Fruit fly (Drosophila melanogaster): ENCODE data around the gene wg.
A peak's percentile ranks its signal among the peaks of the same experiment; 100 is the strongest.

The wg gene

dm6 chr2L:7293475-7294332, 13.3 kb upstream of the wg start:
- TF ChIP-seq CG14655 (GFP tag; optimal IDR thresholded peaks at IDR 0.05) (peak; percentile 9), CG34367 (tag; optimal IDR thresholded peaks at IDR 0.05) (no peak), CG15710 (tag; optimal IDR thresholded peaks at IDR 0.05) (no peak), CG8301 (tag; optimal IDR thresholded peaks at IDR 0.05) (no peak), CG32121 (GFP tag; IDR thresholded peaks at IDR 0.05) (no peak), Snoo (tag; optimal IDR thresholded peaks at IDR 0.05) (no peak), Pif1B (GFP tag; optimal IDR thresholded peaks at IDR 0.05) (no peak), D1 (tag; optimal IDR thresholded peaks at IDR 0.05) (no peak), CG9948 (tag; optimal IDR thresholded peaks at IDR 0.05) (peak; percentile 4), CG8159 (tag; optimal IDR thresholded peaks at IDR 0.05) (peak; percentile 30), gl (tag; optimal IDR thresholded peaks at IDR 0.05) (no peak)

- TF ChIP-seq CG15710 (tag; optimal IDR thresholded peaks at IDR 0.05): peak; percentile 37
- no peak for TF ChIP-seq CG10348 (GFP tag; IDR thresholded peaks at IDR 0.05)
- TF ChIP-seq Ets98B (GFP tag; IDR thresholded peaks at IDR 0.05): no peak; the same call in 1 of the 2 replicates
- peak; percentile 54 for TF ChIP-seq CG8159 (tag; optimal IDR thresholded peaks at IDR 0.05)
- TF ChIP-seq CG14655 (GFP tag; optimal IDR thresholded peaks at IDR 0.05): peak; percentile 38
- TF ChIP-seq CG17806 (tag; optimal IDR thresholded peaks at IDR 0.05): peak; percentile 49
- peak; percentile 14 for TF ChIP-seq CG9948 (tag; optimal IDR thresholded peaks at IDR 0.05)
- TF ChIP-seq CG32121 (GFP tag; IDR thresholded peaks at IDR 0.05): no peak
- no peak for TF ChIP-seq CG12605 (GFP tag; IDR thresholded peaks at IDR 0.05)
- TF ChIP-seq CG34367 (tag; optimal IDR thresholded peaks at IDR 0.05): peak; percentile 53
- no peak for TF ChIP-seq Pif1B (GFP tag; optimal IDR thresholded peaks at IDR 0.05)
- no peak for TF ChIP-seq D1 (tag; optimal IDR thresholded peaks at IDR 0.05)
- no peak for TF ChIP-seq gl (tag; optimal IDR thresholded peaks at IDR 0.05)
- no peak for TF ChIP-seq CG13204 (GFP tag; optimal IDR thresholded peaks at IDR 0.05)
- TF ChIP-seq CG8301 (tag; optimal IDR thresholded peaks at IDR 0.05): no peak
- no peak for TF ChIP-seq CG4496 (GFP tag; IDR thresholded peaks at IDR 0.05)
- no peak for TF ChIP-seq fd96Ca (GFP tag; IDR thresholded peaks at IDR 0.05)
- TF ChIP-seq EcR (GFP tag; optimal IDR thresholded peaks at IDR 0.05): no peak
- no peak for TF ChIP-seq Snoo (tag; optimal IDR thresholded peaks at IDR 0.05)
- 0 out of 2 replicates have a peak, but pooled peaks have one; percentile 6 for TF ChIP-seq rn (GFP tag; IDR thresholded peaks at IDR 0.05)
- TF ChIP-seq Pif1A (GFP tag; optimal IDR thresholded peaks at IDR 0.05): no peak
Measured at dm6 chr2L:7294964-7295363, 12.0 kb upstream of the wg start.

dm6 chr2L:7295924-7296323, 11.0 kb upstream of the wg start:
- TF ChIP-seq CG14655 (GFP tag; optimal IDR thresholded peaks at IDR 0.05): peak; percentile 78
- peak; percentile 42 for TF ChIP-seq CG8159 (tag; optimal IDR thresholded peaks at IDR 0.05)
- TF ChIP-seq CG15710 (tag; optimal IDR thresholded peaks at IDR 0.05): peak; percentile 51
- TF ChIP-seq CG17806 (tag; optimal IDR thresholded peaks at IDR 0.05): peak; percentile 42
- no peak for TF ChIP-seq EcR (GFP tag; optimal IDR thresholded peaks at IDR 0.05)
- TF ChIP-seq Snoo (tag; optimal IDR thresholded peaks at IDR 0.05): peak; percentile 47
- TF ChIP-seq CG8301 (tag; optimal IDR thresholded peaks at IDR 0.05): peak; percentile 69
- peak; percentile 20; the same call in 1 of the 2 replicates for TF ChIP-seq Ets98B (GFP tag; IDR thresholded peaks at IDR 0.05)
- TF ChIP-seq CG32121 (GFP tag; IDR thresholded peaks at IDR 0.05): peak; percentile 49
- TF ChIP-seq CG4496 (GFP tag; IDR thresholded peaks at IDR 0.05): no peak
- TF ChIP-seq Pif1B (GFP tag; optimal IDR thresholded peaks at IDR 0.05): peak; percentile 47
- peak; percentile 61 for TF ChIP-seq CG9948 (tag; optimal IDR thresholded peaks at IDR 0.05)
- TF ChIP-seq Pif1A (GFP tag; optimal IDR thresholded peaks at IDR 0.05): peak; percentile 44
- TF ChIP-seq D1 (tag; optimal IDR thresholded peaks at IDR 0.05): no peak
- peak; percentile 29 for TF ChIP-seq CG34367 (tag; optimal IDR thresholded peaks at IDR 0.05)
- no peak for TF ChIP-seq CG12605 (GFP tag; IDR thresholded peaks at IDR 0.05)

DNA sequence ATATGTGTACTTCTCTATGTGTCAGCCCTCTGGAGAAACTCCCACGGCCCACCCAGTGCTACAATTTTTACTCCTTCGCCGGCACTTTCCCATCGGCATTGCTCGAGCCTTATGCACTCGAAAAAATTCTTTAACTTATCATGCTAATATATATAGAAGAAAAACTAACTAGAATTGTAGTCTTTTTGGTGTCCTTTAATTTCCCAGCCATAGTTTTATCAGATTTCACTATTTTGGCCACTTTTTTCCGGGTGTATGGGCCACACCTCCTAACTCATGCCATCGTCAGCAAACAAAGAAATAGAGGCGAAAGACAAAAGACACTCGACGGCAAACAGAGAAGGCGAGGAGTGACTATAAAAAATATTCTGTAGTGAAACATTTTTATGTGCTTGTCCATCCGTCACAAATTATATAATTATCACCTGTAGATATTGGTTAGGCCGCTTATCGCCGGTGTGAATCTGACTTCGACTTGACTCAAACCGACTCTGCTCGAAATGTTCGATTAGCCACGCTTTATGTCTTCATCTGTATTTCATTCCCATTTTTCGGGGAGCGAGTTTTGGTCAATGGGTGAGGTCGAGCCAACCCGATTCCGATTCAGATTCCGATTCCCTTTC, 8.1 kb upstream of the wg start:
- no peak for TF ChIP-seq fd96Ca (GFP tag; IDR thresholded peaks at IDR 0.05)
- TF ChIP-seq CG12605 (GFP tag; IDR thresholded peaks at IDR 0.05): no peak
- peak; percentile 8 for TF ChIP-seq CG17806 (tag; optimal IDR thresholded peaks at IDR 0.05)
- no peak for TF ChIP-seq Pif1B (GFP tag; optimal IDR thresholded peaks at IDR 0.05)
- TF ChIP-seq CG14655 (GFP tag; optimal IDR thresholded peaks at IDR 0.05): peak; percentile 11
- TF ChIP-seq CG13204 (GFP tag; optimal IDR thresholded peaks at IDR 0.05): no peak
- TF ChIP-seq Snoo (tag; optimal IDR thresholded peaks at IDR 0.05): no peak

- TF ChIP-seq rn (GFP tag; IDR thresholded peaks at IDR 0.05) (no peak), D1 (tag; optimal IDR thresholded peaks at IDR 0.05) (no peak), CG10348 (GFP tag; IDR thresholded peaks at IDR 0.05) (no peak), fd96Ca (GFP tag; IDR thresholded peaks at IDR 0.05) (no peak)
Measured at dm6 chr2L:7300004-7300403, 7.0 kb upstream of the wg start.

DNA sequence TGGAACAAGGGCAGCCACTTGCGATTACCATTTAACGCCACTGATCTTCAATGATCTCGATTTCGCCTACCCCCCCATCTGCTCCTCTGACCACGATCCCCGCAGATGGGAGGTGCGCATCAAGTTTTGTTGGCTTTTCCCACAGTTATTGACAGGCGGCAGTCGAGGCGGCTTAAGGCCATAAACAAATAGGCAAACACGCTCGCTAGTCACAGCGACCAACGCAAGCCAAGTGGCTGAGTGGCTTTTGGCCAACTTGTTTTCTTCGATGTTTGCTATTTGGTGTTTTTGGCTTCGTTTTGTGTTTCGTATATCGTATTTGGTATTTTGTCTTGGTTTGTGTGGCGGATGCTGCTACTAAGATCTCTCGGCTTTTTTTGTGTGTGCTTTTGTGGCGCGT, 5.5 kb upstream of the wg start:
- TF ChIP-seq CG14655 (GFP tag; optimal IDR thresholded peaks at IDR 0.05) (no peak), CG34367 (tag; optimal IDR thresholded peaks at IDR 0.05) (no peak), Snoo (tag; optimal IDR thresholded peaks at IDR 0.05) (no peak), CG13204 (GFP tag; optimal IDR thresholded peaks at IDR 0.05) (no peak), Pif1A (GFP tag; optimal IDR thresholded peaks at IDR 0.05) (no peak), Ets98B (GFP tag; IDR thresholded peaks at IDR 0.05) (no peak; the same call in 1 of the 2 replicates), CG15710 (tag; optimal IDR thresholded peaks at IDR 0.05) (no peak), rn (GFP tag; IDR thresholded peaks at IDR 0.05) (no peak), CG12605 (GFP tag; IDR thresholded peaks at IDR 0.05) (no peak), CG8301 (tag; optimal IDR thresholded peaks at IDR 0.05) (no peak), D1 (tag; optimal IDR thresholded peaks at IDR 0.05) (no peak), CG4496 (GFP tag; IDR thresholded peaks at IDR 0.05) (0 out of 3 replicates have a peak, but pooled peaks have one; percentile 14), CG32121 (GFP tag; IDR thresholded peaks at IDR 0.05) (no peak), CG17806 (tag; optimal IDR thresholded peaks at IDR 0.05) (no peak), gl (tag; optimal IDR thresholded peaks at IDR 0.05) (no peak), CG10348 (GFP tag; IDR thresholded peaks at IDR 0.05) (0 out of 2 replicates have a peak, but pooled peaks have one; percentile 30), Pif1B (GFP tag; optimal IDR thresholded peaks at IDR 0.05) (no peak)
